Worm (Caenorhabditis elegans) whole organism, L4 larva: ENCODE measurements around the gene dhs-28.
A peak's percentile ranks its signal among the peaks of the same experiment; 100 is the strongest.

Experiments
- R02D3.7 ChIP-seq: fragments of 150-350 bp; sonication (generic microtip); optimal IDR thresholded peaks from 3 replicates; lab custom pipeline; 2014; ENCODE audit warnings: missing biosample characterization, missing genetic modification characterization
- aly-2 ChIP-seq: sonication (generic microtip); optimal IDR thresholded peaks from 2 replicates; lab custom pipeline; 2018; ENCODE audit warnings: missing biosample characterization, missing genetic modification characterization
- ces-1 ChIP-seq: fragments of 150-350 bp; sonication (generic microtip); optimal IDR thresholded peaks from 4 replicates; lab custom pipeline; 2014; ENCODE audit warnings: missing biosample characterization, missing genetic modification reagents, missing genetic modification characterization
- egl-27 ChIP-seq: sonication (generic microtip); optimal IDR thresholded peaks from 3 replicates; lab custom pipeline; 2017; ENCODE audit warnings: missing biosample characterization, missing genetic modification reagents, missing genetic modification characterization
- pqm-1 ChIP-seq: sonication (generic microtip); optimal IDR thresholded peaks from 2 replicates; lab custom pipeline; 2017; ENCODE audit warnings: missing biosample characterization, missing genetic modification characterization
- tra-1 ChIP-seq: fragments of 200-800 bp; sonication (Bioruptor generic); IDR thresholded peaks from 2 replicates; pipeline ENCODE4 v1.3.6; 2022; ENCODE audit warnings: missing genetic modification reagents, missing genetic modification characterization, missing compliant biosample characterization
- unc-62 ChIP-seq, 3 experiments: fragments of 150-350 bp in 1 of 3; sonication (generic microtip); optimal IDR thresholded peaks in 2 of 3; peaks in 1 of 3; 1 replicate in 1 of 3; 2 replicates in 2 of 3; lab custom pipeline; 2014 to 2017; ENCODE audit warnings: missing biosample characterization in 3 of 3, missing genetic modification characterization in 3 of 3, missing genetic modification reagents in 3 of 3, missing genotype in 1 of 3

- TF ChIP-seq ces-1 (GFP tag; lab: Kevin White, UChicago) (no peak), egl-27 (tag; lab: Kevin White, UChicago) (no peak), aly-2 (tag; lab: Kevin White, UChicago) (no peak), R02D3.7 (tag; lab: Kevin White, UChicago) (no peak), tra-1 (no peak), unc-62 (GFP tag; optimal IDR thresholded peaks at IDR 0.05 in 1 of 2; lab: Kevin White, UChicago) (peak in 1 of 2 experiments; percentile 57), unc-62 (tag; optimal IDR thresholded peaks at IDR 0.05; lab: Kevin White, UChicago) (no peak), pqm-1 (no peak)
Measured at ce11 chrX:6861564-6861963, 43.3 kb downstream of the dhs-28 start.
